Fruit fly (Drosophila melanogaster): ENCODE results near the gene TBC1D23.

The TBC1D23 gene

DNA sequence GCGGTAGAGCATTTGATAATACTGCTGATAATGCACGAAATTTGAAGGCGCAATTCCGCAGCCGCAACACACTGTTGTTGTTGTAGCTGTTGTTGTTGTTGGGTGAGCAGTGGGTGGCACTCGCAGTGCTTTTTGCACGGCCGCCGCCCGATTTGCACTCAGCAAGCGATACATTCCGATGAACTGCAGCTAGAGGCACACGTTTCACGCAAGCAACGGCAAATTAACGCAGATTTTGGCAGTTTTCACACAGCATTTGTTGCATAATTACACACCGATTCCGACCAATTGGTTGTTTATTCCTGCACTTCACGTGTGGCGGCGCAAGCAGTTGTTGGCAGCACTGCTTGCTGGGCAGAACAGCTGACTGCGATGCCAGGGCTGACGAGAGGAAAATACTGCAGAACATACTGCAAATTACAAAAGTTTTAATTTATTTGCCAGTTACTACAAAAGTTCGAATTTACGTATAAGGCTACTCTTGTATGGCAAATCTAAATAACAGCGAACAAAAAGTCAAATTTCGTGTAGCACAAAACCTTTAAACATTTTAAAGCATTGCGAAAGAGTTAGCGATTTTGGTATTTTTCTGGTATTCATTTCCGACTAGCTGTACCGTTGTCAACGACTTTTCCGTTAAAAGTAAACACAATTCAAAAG is 21.0 kb upstream of the TBC1D23 start, which contains the start of the genes PolrMT and CG14339 (continued):
- TF ChIP-seq abd-A (tag; optimal IDR thresholded peaks at IDR 0.05) = no peak
- peak; percentile 33 for TF ChIP-seq pum (GFP tag; optimal IDR thresholded peaks at IDR 0.05)
- peak; percentile 95 for TF ChIP-seq dm (GFP tag; optimal IDR thresholded peaks at IDR 0.05)
- peak; percentile 26; the same call in 1 of the 3 replicates for TF ChIP-seq knrl (GFP tag; IDR thresholded peaks at IDR 0.05; ENCODE audit: partially characterized antibody)
- peak; percentile 34 for TF ChIP-seq CG15479 (GFP tag; optimal IDR thresholded peaks at IDR 0.05)
- peak; percentile 57 for TF ChIP-seq ewg (GFP tag; optimal IDR thresholded peaks at IDR 0.05)
- TF ChIP-seq CG13775 (GFP tag; optimal IDR thresholded peaks at IDR 0.05) = peak; percentile 34
- TF ChIP-seq ara (GFP tag; IDR thresholded peaks at IDR 0.05) = peak; percentile 23; the same call in 1 of the 2 replicates
- 0 out of 2 replicates have a peak, but pooled peaks have one; percentile 34 for TF ChIP-seq tna (GFP tag; IDR thresholded peaks at IDR 0.05; ENCODE audit: partially characterized antibody)
- TF ChIP-seq hth (optimal IDR thresholded peaks at IDR 0.05) = no peak
- no peak for TF ChIP-seq crol (GFP tag; IDR thresholded peaks at IDR 0.05)
- peak; percentile 35; the same call in 1 of the 2 replicates for TF ChIP-seq amos (GFP tag; IDR thresholded peaks at IDR 0.05; ENCODE audit: partially characterized antibody)
- TF ChIP-seq CG7928 (GFP tag; optimal IDR thresholded peaks at IDR 0.05) = peak; percentile 96
- TF ChIP-seq Eip74EF (GFP tag; optimal IDR thresholded peaks at IDR 0.05) = no peak
- peak; percentile 59 for TF ChIP-seq E2f2 (GFP tag; IDR thresholded peaks at IDR 0.05)
- TF ChIP-seq Ets97D (GFP tag; optimal IDR thresholded peaks at IDR 0.05) = peak; percentile 69
- no peak for TF ChIP-seq gce (GFP tag; IDR thresholded peaks at IDR 0.05)
- 0 out of 2 replicates have a peak, but pooled peaks have one; percentile 25 for TF ChIP-seq NFAT (GFP tag; IDR thresholded peaks at IDR 0.05)
- TF ChIP-seq CrebB (tag; optimal IDR thresholded peaks at IDR 0.05) = no peak
- TF ChIP-seq CG7372 (GFP tag; IDR thresholded peaks at IDR 0.05) = no peak; the same call in 1 of the 2 replicates
- peak; percentile 13 for TF ChIP-seq slp2 (GFP tag; optimal IDR thresholded peaks at IDR 0.05)
- no peak; the same call in 2 of the 3 replicates for TF ChIP-seq croc (GFP tag; conservative IDR thresholded peaks at IDR 0.05)
- TF ChIP-seq CG3163 (GFP tag; optimal IDR thresholded peaks at IDR 0.05) = peak; percentile 2
- TF ChIP-seq sug (tag; optimal IDR thresholded peaks at IDR 0.05) = peak; percentile 83
- TF ChIP-seq Deaf1 (tag; optimal IDR thresholded peaks at IDR 0.05) = no peak
- TF ChIP-seq schlank (tag; optimal IDR thresholded peaks at IDR 0.05) = no peak
- TF ChIP-seq CG13424 (tag; optimal IDR thresholded peaks at IDR 0.05) = peak; percentile 29
- peak; percentile 40 for TF ChIP-seq CG9797 (GFP tag; optimal IDR thresholded peaks at IDR 0.05)
- TF ChIP-seq Atf3 (GFP tag; optimal IDR thresholded peaks at IDR 0.05) = no peak
- peak; percentile 38 for TF ChIP-seq twi (tag; optimal IDR thresholded peaks at IDR 0.05)
- peak; percentile 75 for TF ChIP-seq pzg (GFP tag; optimal IDR thresholded peaks at IDR 0.05)
- peak; percentile 7 for TF ChIP-seq CG2116 (GFP tag; optimal IDR thresholded peaks at IDR 0.05)
- peak; percentile 78 for TF ChIP-seq HmgZ (tag; optimal IDR thresholded peaks at IDR 0.05)
- TF ChIP-seq MESR4 (GFP tag; optimal IDR thresholded peaks at IDR 0.05) = peak; percentile 72
- TF ChIP-seq Antp (GFP tag; optimal IDR thresholded peaks at IDR 0.05) = peak; percentile 10
- TF ChIP-seq YL-1 (GFP tag; optimal IDR thresholded peaks at IDR 0.05) = peak; percentile 95
- peak; percentile 49; the same call in 1 of the 2 replicates for TF ChIP-seq CG13287 (GFP tag; IDR thresholded peaks at IDR 0.05; ENCODE audit: partially characterized antibody)
- peak; percentile 87 for TF ChIP-seq CG10462 (GFP tag; optimal IDR thresholded peaks at IDR 0.05)
- peak; percentile 34 for TF ChIP-seq vfl (GFP tag; optimal IDR thresholded peaks at IDR 0.05)
- peak; percentile 24 for TF ChIP-seq CG10979 (tag; optimal IDR thresholded peaks at IDR 0.05)
- TF ChIP-seq CTCF (GFP tag; optimal IDR thresholded peaks at IDR 0.05) = no peak
- no peak for TF ChIP-seq CG17385 (GFP tag; optimal IDR thresholded peaks at IDR 0.05)
- TF ChIP-seq Dref (GFP tag; IDR thresholded peaks at IDR 0.05) = 0 out of 2 replicates have a peak, but pooled peaks have one; percentile 20
- peak; percentile 16 for TF ChIP-seq NK7.1 (GFP tag; optimal IDR thresholded peaks at IDR 0.05)
- peak; percentile 20 for TF ChIP-seq dmrt11E (tag; optimal IDR thresholded peaks at IDR 0.05)
- peak; percentile 48 for TF ChIP-seq luna (GFP tag; optimal IDR thresholded peaks at IDR 0.05)
- peak; percentile 38 for TF ChIP-seq phol (tag; optimal IDR thresholded peaks at IDR 0.05)
- no peak for TF ChIP-seq CG17186 (GFP tag; optimal IDR thresholded peaks at IDR 0.05)
- TF ChIP-seq lilli (GFP tag; optimal IDR thresholded peaks at IDR 0.05) = peak; percentile 40
- TF ChIP-seq sens (GFP tag) = peak; percentile 96

Measured in whole organism, embryonic.